Fruit fly (Drosophila melanogaster): Measurements from ENCODE around the gene ProtB.

dm6 chr2L:14871922-14872321 lies 11.6 kb downstream of the ProtB start, which contains the start of gene CG4480:
- TF ChIP-seq HLH106 (tag; optimal IDR thresholded peaks at IDR 0.05) = no peak
- no peak for TF ChIP-seq psq (GFP tag; optimal IDR thresholded peaks at IDR 0.05)
- no peak for TF ChIP-seq Rel (GFP tag; optimal IDR thresholded peaks at IDR 0.05)
- no peak for TF ChIP-seq Rel (tag; optimal IDR thresholded peaks at IDR 0.05)
- no peak for TF ChIP-seq usp (GFP tag; optimal IDR thresholded peaks at IDR 0.05)
- no peak for TF ChIP-seq CG9705 (GFP tag; optimal IDR thresholded peaks at IDR 0.05)
- no peak for TF ChIP-seq Myc (optimal IDR thresholded peaks at IDR 0.05)
- TF ChIP-seq ey (GFP tag; optimal IDR thresholded peaks at IDR 0.05) = no peak
- no peak for TF ChIP-seq OdsH (GFP tag; optimal IDR thresholded peaks at IDR 0.05)
- no peak for TF ChIP-seq fru (GFP tag; optimal IDR thresholded peaks at IDR 0.05)
- TF ChIP-seq pan (optimal IDR thresholded peaks at IDR 0.05) = no peak
- no peak for TF ChIP-seq h (GFP tag; optimal IDR thresholded peaks at IDR 0.05)
- TF ChIP-seq lola (GFP tag; optimal IDR thresholded peaks at IDR 0.05) = no peak
- no peak for TF ChIP-seq Dfd (GFP tag; optimal IDR thresholded peaks at IDR 0.05)
- no peak for TF ChIP-seq dl (GFP tag; optimal IDR thresholded peaks at IDR 0.05; ENCODE audit: insufficient read depth in 1 of 2, partially characterized antibody in 2 of 2)

All from whole organism, wandering third instar larva.